ENCODE assay signal across 4 worm cellular contexts in genomic region chrIV:3383203-3383602, ce11.
TF ChIP-seq lines count a peak whose summit lies in the region.

No protein-coding gene starts in this region.

TF ChIP-seq in whole organism, L1 larva, 84 proteins besides CTCF, POLR2A, EP300 and RAD21:
- TF ChIP-seq lsy-2 (tag; optimal IDR thresholded peaks at IDR 0.05; lab: Kevin White, UChicago), result peak; percentile 20 to 21
- TF ChIP-seq nhr-47 (tag; optimal IDR thresholded peaks at IDR 0.05; lab: Kevin White, UChicago), result no peak
- TF ChIP-seq lir-3 (tag; optimal IDR thresholded peaks at IDR 0.05; lab: Kevin White, UChicago; ENCODE audit: poor library complexity), result no peak

TF ChIP-seq in whole organism, L2 larva, 48 proteins besides CTCF, POLR2A, EP300 and RAD21:
- TF ChIP-seq ama-1 (optimal IDR thresholded peaks at IDR 0.05; lab: Kevin White, UChicago) (no peak), skn-1 (tag; optimal IDR thresholded peaks at IDR 0.05; lab: Kevin White, UChicago) (no peak), unc-55 (GFP tag; optimal IDR thresholded peaks at IDR 0.05; lab: Kevin White, UChicago) (peak; percentile 16), R02D3.7 (tag; optimal IDR thresholded peaks at IDR 0.05; lab: Kevin White, UChicago) (no peak), lsy-2 (tag; optimal IDR thresholded peaks at IDR 0.05; lab: Kevin White, UChicago) (peak in 1 of 2 experiments; percentile 3), nhr-23 (tag; optimal IDR thresholded peaks at IDR 0.05; lab: Kevin White, UChicago) (no peak), mdl-1 (tag; optimal IDR thresholded peaks at IDR 0.05; lab: Kevin White, UChicago) (no peak), ztf-4 (tag; optimal IDR thresholded peaks at IDR 0.05; lab: Kevin White, UChicago) (no peak), nhr-6 (tag; optimal IDR thresholded peaks at IDR 0.05; lab: Kevin White, UChicago) (no peak), ztf-1 (GFP tag; conservative IDR thresholded peaks at IDR 0.05; lab: Robert Waterston, UW) (no peak), alr-1 (tag; optimal IDR thresholded peaks at IDR 0.05; lab: Kevin White, UChicago) (no peak), aly-2 (tag; optimal IDR thresholded peaks at IDR 0.05; lab: Kevin White, UChicago) (no peak), dmd-4 (tag; optimal IDR thresholded peaks at IDR 0.05; lab: Kevin White, UChicago) (no peak), lin-11 (tag; optimal IDR thresholded peaks at IDR 0.05; lab: Kevin White, UChicago) (no peak), sma-3 (GFP tag; optimal IDR thresholded peaks at IDR 0.05; lab: Kevin White, UChicago) (no peak)

TF ChIP-seq in whole organism, L4 larva, 104 proteins besides CTCF, POLR2A, EP300 and RAD21:
- no peak for TF ChIP-seq nhr-10 (tag; optimal IDR thresholded peaks at IDR 0.05; lab: Kevin White, UChicago)
- peak; percentile 63 for TF ChIP-seq T20F7.1 (GFP tag; optimal IDR thresholded peaks at IDR 0.05; lab: Kevin White, UChicago)
- peak in 1 of 2 experiments; percentile 5 for TF ChIP-seq lsy-2 (tag; optimal IDR thresholded peaks at IDR 0.05; lab: Kevin White, UChicago)
- TF ChIP-seq Y48G9A.11 (GFP tag; IDR thresholded peaks at IDR 0.05; lab: Robert Waterston, UW), result peak; percentile 54; the same call in 1 of the 2 replicates
- TF ChIP-seq aha-1 (tag; lab: Kevin White, UChicago), result peak; percentile 59
- no peak for TF ChIP-seq zfp-3 (GFP tag; conservative IDR thresholded peaks at IDR 0.05; lab: Robert Waterston, UW)
- no peak for TF ChIP-seq ztf-11 (tag; optimal IDR thresholded peaks at IDR 0.05; lab: Kevin White, UChicago)

TF ChIP-seq in whole organism, young adult, 124 proteins besides CTCF, POLR2A, EP300 and RAD21:
- TF ChIP-seq attf-3 (GFP tag; conservative IDR thresholded peaks at IDR 0.05; lab: Robert Waterston, UW), result peak; percentile 65; the same call in 1 of the 2 replicates
- TF ChIP-seq ZK185.1 (tag; optimal IDR thresholded peaks at IDR 0.05; lab: Kevin White, UChicago; ENCODE audit: poor library complexity, severe bottlenecking), result no peak
